Worm (Caenorhabditis elegans) whole organism, L4/young adult: Measurements from ENCODE around the gene str-61.

Experiments
- W03F9.2 ChIP-seq: fragments of 150-350 bp; optimal IDR thresholded peaks from 2 replicates; lab custom pipeline; 2014; ENCODE audit warnings: missing biosample characterization, missing genetic modification characterization
- him-1 ChIP-seq: sonication (generic microtip); optimal IDR thresholded peaks from 2 replicates; lab custom pipeline; 2016; ENCODE audit warnings: missing genotype, missing genetic modification reagents, missing genetic modification characterization, missing compliant biosample characterization

ce11 chrV:16713797-16714196 is 42.7 kb upstream of the str-61 start:
- TF ChIP-seq W03F9.2 (tag; lab: Kevin White, UChicago) (no peak), him-1 (tag; lab: Kevin White, UChicago) (no peak)
